Worm (Caenorhabditis elegans) whole organism, L4 larva: ENCODE measurements around the gene F26A1.19.

Experiments
- D1046.2 ChIP-seq: fragments of 200-800 bp; sonication (Bioruptor generic); IDR thresholded peaks from 2 replicates; pipeline ENCODE4 v1.3.6; 2022; ENCODE audit warnings: missing genetic modification characterization, missing compliant biosample characterization
- Y75B8A.6 ChIP-seq: fragments of 200-800 bp; sonication (Bioruptor generic); IDR thresholded peaks from 2 replicates; pipeline ENCODE4 v1.3.6; 2022; ENCODE audit warnings: missing genetic modification reagents, missing genetic modification characterization, missing compliant biosample characterization
- ama-1 ChIP-seq: fragments of 150-350 bp; optimal IDR thresholded peaks from 2 replicates; lab custom pipeline; 2014; ENCODE audit warnings: inconsistent platforms, mixed read lengths
- attf-4 ChIP-seq: sonication (generic microtip); optimal IDR thresholded peaks from 3 replicates; lab custom pipeline; 2017; ENCODE audit warnings: missing biosample characterization, missing genetic modification characterization
- mdl-1 ChIP-seq, 2 experiments: fragments of 150-350 bp in 1 of 2; sonication (generic microtip) in 1 of 2; optimal IDR thresholded peaks; 2 replicates each; lab custom pipeline; 2014 to 2017; ENCODE audit warnings: missing biosample characterization in 2 of 2, missing genetic modification characterization in 2 of 2
- pqm-1 ChIP-seq: sonication (generic microtip); optimal IDR thresholded peaks from 2 replicates; lab custom pipeline; 2017; ENCODE audit warnings: missing biosample characterization, missing genetic modification characterization
- zfp-2 ChIP-seq: sonication (generic microtip); optimal IDR thresholded peaks from 2 replicates; lab custom pipeline; 2016; ENCODE audit warnings: mild to moderate bottlenecking, missing genetic modification characterization, missing compliant biosample characterization
- ztf-11 ChIP-seq: fragments of 150-350 bp; optimal IDR thresholded peaks from 2 replicates; lab custom pipeline; 2014; ENCODE audit warnings: missing biosample characterization, missing genetic modification characterization

- TF ChIP-seq zfp-2 (no peak), attf-4 (tag; lab: Kevin White, UChicago) (no peak), ama-1 (lab: Kevin White, UChicago) (no peak), mdl-1 (tag; optimal IDR thresholded peaks at IDR 0.05; lab: Kevin White, UChicago) (no peak), ztf-11 (tag; lab: Kevin White, UChicago) (no peak), pqm-1 (tag; lab: Kevin White, UChicago) (no peak), D1046.2 (GFP tag; lab: Robert Waterston, UW) (no peak), Y75B8A.6 (GFP tag; lab: Robert Waterston, UW) (no peak)
These were observed 14.5 kb downstream of the F26A1.19 start, which contains the start of gene ced-4 for ce11 chrIII:4852025-4852424.
